Fruit fly (Drosophila melanogaster) whole organism, wandering third instar larva: ENCODE results near the gene dan.

ENCODE experiments used
- CG9705 ChIP-seq: fragments of 200-800 bp; sonication (Bioruptor generic); optimal IDR thresholded peaks from 2 replicates; lab custom pipeline; 2018; ENCODE audit warnings: missing biosample characterization, mild to moderate bottlenecking, missing genetic modification characterization
- CrebA ChIP-seq: fragments of 200-800 bp; sonication (Bioruptor generic); optimal IDR thresholded peaks from 2 replicates; lab custom pipeline; 2016; ENCODE audit warnings: missing biosample characterization, mild to moderate bottlenecking, missing genetic modification characterization, borderline replicate concordance
- Dfd ChIP-seq: fragments of >200 bp; optimal IDR thresholded peaks from 2 replicates; lab custom pipeline; 2017; ENCODE audit warnings: missing biosample characterization, missing genetic modification characterization
- Dif ChIP-seq: fragments of 200-275, 200-300 bp; sonication (Bioruptor generic); optimal IDR thresholded peaks from 2 replicates; lab custom pipeline; 2018; ENCODE audit warnings: missing biosample characterization, missing genetic modification characterization; ENCODE audit not compliant: partially characterized antibody
- GATAd ChIP-seq: sonication (Bioruptor generic); optimal IDR thresholded peaks from 2 replicates; lab custom pipeline; 2016; ENCODE audit warnings: missing biosample characterization, missing genetic modification characterization
- HLH106 ChIP-seq: fragments of 200-800 bp; optimal IDR thresholded peaks from 3 replicates; lab custom pipeline; 2019; ENCODE audit warnings: missing biosample characterization, mild to moderate bottlenecking, missing genetic modification characterization, moderate library complexity
- Hnf4 ChIP-seq: fragments of 200-800 bp; sonication (Bioruptor generic); optimal IDR thresholded peaks from 2 replicates; lab custom pipeline; 2016; ENCODE audit warnings: missing biosample characterization, mild to moderate bottlenecking, missing genetic modification characterization
- Hr83 ChIP-seq: fragments of 200-300 bp; sonication (Bioruptor generic); optimal IDR thresholded peaks from 2 replicates; lab custom pipeline; 2016; ENCODE audit warnings: missing biosample characterization, mild to moderate bottlenecking, missing genetic modification characterization, moderate library complexity; ENCODE audit not compliant: poor library complexity, severe bottlenecking
- Mio ChIP-seq: sonication (Bioruptor generic); optimal IDR thresholded peaks from 2 replicates; lab custom pipeline; 2016; ENCODE audit warnings: missing biosample characterization, missing genetic modification characterization
- N ChIP-seq: fragments of >200 bp; optimal IDR thresholded peaks from 2 replicates; lab custom pipeline; 2018; ENCODE audit warnings: missing biosample characterization, missing external identifiers, missing genetic modification characterization
- OdsH ChIP-seq: fragments of 200-800 bp; sonication (Bioruptor generic); optimal IDR thresholded peaks from 2 replicates; lab custom pipeline; 2016; ENCODE audit warnings: missing biosample characterization, mild to moderate bottlenecking, missing genetic modification characterization
- br ChIP-seq: fragments of 200-800 bp; sonication (Bioruptor generic); optimal IDR thresholded peaks from 2 replicates; lab custom pipeline; 2016; ENCODE audit warnings: missing biosample characterization, missing genetic modification characterization
- brk ChIP-seq: fragments of 200-800 bp; sonication (Bioruptor generic); optimal IDR thresholded peaks from 2 replicates; lab custom pipeline; 2016; ENCODE audit warnings: missing biosample characterization, mild to moderate bottlenecking, missing genetic modification characterization
- dl ChIP-seq, 2 experiments: fragments of 175-275, 200-275 bp in 1 of 2; fragments of 200-275 bp in 1 of 2; sonication (Bioruptor generic); optimal IDR thresholded peaks; lab custom pipeline; 2018; ENCODE audit warnings: mild to moderate bottlenecking in 2 of 2, missing biosample characterization in 2 of 2, missing genetic modification characterization in 2 of 2, moderate library complexity in 2 of 2; ENCODE audit not compliant: partially characterized antibody in 2 of 2, insufficient read depth in 1 of 2
- dmrt93B ChIP-seq: fragments of 200-800 bp; sonication (Bioruptor generic); optimal IDR thresholded peaks from 2 replicates; lab custom pipeline; 2018; ENCODE audit warnings: missing biosample characterization, mild to moderate bottlenecking, missing genetic modification characterization
- dsf ChIP-seq: sonication (Bioruptor generic); optimal IDR thresholded peaks from 2 replicates; lab custom pipeline; 2016; ENCODE audit warnings: missing biosample characterization, missing genetic modification characterization, borderline replicate concordance
- ey ChIP-seq: fragments of 200-800 bp; sonication (Bioruptor generic); optimal IDR thresholded peaks from 2 replicates; lab custom pipeline; 2016; ENCODE audit warnings: missing biosample characterization, missing genetic modification characterization
- foxo ChIP-seq, 2 experiments: fragments of 200-800 bp; sonication (Bioruptor generic); optimal IDR thresholded peaks; 2 replicates in 1 of 2; 3 replicates in 1 of 2; lab custom pipeline; 2016 to 2017; ENCODE audit warnings: missing biosample characterization in 2 of 2, missing genetic modification characterization in 2 of 2
- fru ChIP-seq: fragments of 200-800 bp; sonication (Bioruptor generic); optimal IDR thresholded peaks from 3 replicates; lab custom pipeline; 2016; ENCODE audit warnings: missing biosample characterization, mild to moderate bottlenecking, missing genetic modification characterization
- pan ChIP-seq: fragments of >200 bp; optimal IDR thresholded peaks from 2 replicates; lab custom pipeline; 2017
- psq ChIP-seq: fragments of 200-800 bp; sonication (Bioruptor generic); optimal IDR thresholded peaks from 3 replicates; lab custom pipeline; 2017; ENCODE audit warnings: missing biosample characterization, mild to moderate bottlenecking, missing genetic modification characterization, moderate library complexity
- sage ChIP-seq: fragments of 200-800 bp; sonication (Bioruptor generic); optimal IDR thresholded peaks from 2 replicates; lab custom pipeline; 2016; ENCODE audit warnings: missing biosample characterization, mild to moderate bottlenecking, missing genetic modification characterization
- sv ChIP-seq: fragments of 200-800 bp; sonication (Bioruptor generic); optimal IDR thresholded peaks from 3 replicates; lab custom pipeline; 2016; ENCODE audit warnings: missing biosample characterization, missing genetic modification characterization
- usp ChIP-seq: fragments of >200 bp; optimal IDR thresholded peaks from 2 replicates; lab custom pipeline; 2017; ENCODE audit warnings: missing biosample characterization, missing genetic modification characterization

Gene dan

DNA sequence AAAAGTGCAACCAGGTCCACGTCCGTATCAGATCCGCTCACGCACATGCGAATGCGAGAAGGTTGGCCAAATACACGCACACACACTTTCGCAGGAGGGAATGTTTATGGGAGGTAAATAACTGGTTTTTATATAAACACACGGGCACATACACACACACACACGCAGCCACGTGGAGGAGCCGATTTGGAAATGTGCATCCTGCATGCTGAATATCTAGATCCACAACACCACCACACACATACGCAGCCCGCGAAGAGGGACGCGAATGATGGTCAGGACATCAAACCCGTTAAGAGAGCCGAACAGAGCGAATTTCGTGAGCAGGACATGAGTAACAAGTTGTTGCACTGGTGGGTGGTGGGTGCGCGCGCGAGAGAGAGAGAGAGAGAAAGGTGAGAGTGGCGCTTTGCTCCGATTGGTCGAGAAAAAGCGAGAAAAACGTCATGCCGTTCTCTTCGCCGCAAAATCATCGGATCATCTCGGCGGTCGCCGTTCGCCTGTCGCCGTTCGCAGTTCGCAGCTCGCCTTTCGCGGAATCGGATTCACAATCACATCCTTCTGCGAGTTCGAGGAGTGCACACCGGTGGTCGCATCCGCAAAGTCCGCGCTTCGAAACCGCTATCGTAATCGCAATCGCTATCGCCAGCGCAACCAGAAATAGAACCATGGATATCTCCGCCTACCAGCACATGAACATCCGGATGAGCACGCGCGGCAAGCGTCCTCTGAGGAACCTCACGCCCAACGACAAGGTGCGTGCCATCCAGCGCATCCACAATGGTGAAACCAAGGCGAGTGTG is 46.4 kb upstream of the dan start, which contains the start of gene danr:
Gene danr (plus strand): TSS at position 508 of the 803 bp plus-strand sequence.
- TF ChIP-seq Hr83 (GFP tag; lab: Kevin White, UChicago), result no peak
- TF ChIP-seq dl (GFP tag; optimal IDR thresholded peaks at IDR 0.05; lab: Kevin White, UChicago; ENCODE audit: insufficient read depth in 1 of 2, partially characterized antibody in 2 of 2), result peak; percentile 37 to 73
- TF ChIP-seq Hnf4 (GFP tag; lab: Kevin White, UChicago), result no peak
- TF ChIP-seq brk (GFP tag; lab: Kevin White, UChicago), result no peak
- no peak for TF ChIP-seq CrebA (GFP tag; lab: Kevin White, UChicago)
- TF ChIP-seq N (GFP tag; lab: Kevin White, UChicago), result peak; percentile 48
- TF ChIP-seq Dif, result peak; percentile 68
- no peak for TF ChIP-seq GATAd

DNA sequence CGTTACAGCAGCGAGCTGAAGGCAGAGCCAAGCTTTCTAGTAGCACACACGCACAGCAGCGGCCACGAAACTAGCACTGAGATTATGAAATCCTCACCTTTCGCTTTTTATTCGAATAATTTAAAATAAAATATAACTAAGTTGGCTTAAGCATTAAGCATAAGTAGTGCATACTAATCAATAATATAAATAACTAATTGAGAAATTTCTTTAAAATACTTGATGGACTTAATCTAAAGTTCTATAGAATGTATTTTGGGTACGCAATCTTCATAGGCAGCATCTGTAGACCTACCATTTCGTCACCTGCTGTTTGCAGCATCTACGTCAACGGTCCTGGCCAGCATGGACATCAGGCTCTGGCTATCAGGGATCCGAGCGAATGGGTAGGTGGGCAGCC is 31.8 kb upstream of the dan start:
- TF ChIP-seq CG9705 (GFP tag; lab: Kevin White, UChicago) (no peak), CrebA (GFP tag; lab: Kevin White, UChicago) (no peak), sage (GFP tag; lab: Kevin White, UChicago) (no peak), dsf (no peak), ey (GFP tag; lab: Kevin White, UChicago) (no peak), dl (GFP tag; optimal IDR thresholded peaks at IDR 0.05; lab: Kevin White, UChicago; ENCODE audit: insufficient read depth in 1 of 2, partially characterized antibody in 2 of 2) (no peak), HLH106 (no peak), Hnf4 (GFP tag; lab: Kevin White, UChicago) (no peak), Dfd (GFP tag; lab: Kevin White, UChicago) (no peak), OdsH (GFP tag; lab: Kevin White, UChicago) (no peak), GATAd (no peak), usp (GFP tag; lab: Kevin White, UChicago) (no peak), psq (GFP tag; lab: Kevin White, UChicago) (no peak), br (GFP tag; lab: Kevin White, UChicago) (no peak), Hr83 (GFP tag; lab: Kevin White, UChicago) (no peak), sv (no peak), pan (lab: Kevin White, UChicago) (no peak)

DNA sequence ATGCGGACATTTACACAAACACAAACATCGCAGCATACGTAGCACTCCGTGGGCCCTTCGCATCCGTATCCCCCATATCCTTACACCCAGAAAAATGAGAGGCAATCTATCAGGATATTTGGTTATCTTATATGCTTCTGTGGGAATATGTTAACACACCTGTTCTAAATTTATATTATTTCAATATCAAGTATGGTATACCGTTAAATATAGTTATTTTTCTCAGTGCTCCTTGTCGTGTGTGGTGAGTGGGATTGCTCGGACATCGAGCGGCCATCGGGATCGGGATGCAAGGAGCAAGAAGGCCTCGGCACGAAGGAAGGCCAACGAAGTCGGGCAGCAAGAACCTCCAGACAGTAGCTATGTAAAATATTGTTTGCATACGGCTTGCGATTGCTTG is 22.7 kb upstream of the dan start:
- TF ChIP-seq CrebA (GFP tag; lab: Kevin White, UChicago), result no peak
- no peak for TF ChIP-seq dl (GFP tag; optimal IDR thresholded peaks at IDR 0.05; lab: Kevin White, UChicago; ENCODE audit: insufficient read depth in 1 of 2, partially characterized antibody in 2 of 2)

DNA sequence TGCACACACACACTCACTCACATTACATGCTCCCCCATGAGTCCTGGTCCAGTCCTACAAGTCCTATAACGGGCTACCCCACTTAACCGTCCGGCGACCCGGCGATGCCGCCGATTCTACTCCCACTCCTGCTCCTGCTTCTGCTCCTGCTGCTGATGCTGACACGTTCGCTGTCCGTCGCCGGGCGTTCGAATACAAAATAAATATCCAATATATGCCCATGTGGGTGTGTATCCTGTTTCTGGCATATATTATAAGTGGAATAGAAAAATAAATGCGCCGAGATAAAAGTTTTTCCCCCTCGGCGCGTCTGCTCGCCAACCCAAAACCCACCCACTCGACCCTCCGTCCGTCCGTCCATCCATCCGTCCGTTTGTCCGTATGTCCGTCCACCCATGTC is 17.4 kb upstream of the dan start:
- TF ChIP-seq foxo (GFP tag; optimal IDR thresholded peaks at IDR 0.05; lab: Kevin White, UChicago) (no peak), usp (GFP tag; lab: Kevin White, UChicago) (no peak), dsf (no peak), Mio (GFP tag; lab: Kevin White, UChicago) (no peak), fru (GFP tag; lab: Kevin White, UChicago) (no peak)

DNA sequence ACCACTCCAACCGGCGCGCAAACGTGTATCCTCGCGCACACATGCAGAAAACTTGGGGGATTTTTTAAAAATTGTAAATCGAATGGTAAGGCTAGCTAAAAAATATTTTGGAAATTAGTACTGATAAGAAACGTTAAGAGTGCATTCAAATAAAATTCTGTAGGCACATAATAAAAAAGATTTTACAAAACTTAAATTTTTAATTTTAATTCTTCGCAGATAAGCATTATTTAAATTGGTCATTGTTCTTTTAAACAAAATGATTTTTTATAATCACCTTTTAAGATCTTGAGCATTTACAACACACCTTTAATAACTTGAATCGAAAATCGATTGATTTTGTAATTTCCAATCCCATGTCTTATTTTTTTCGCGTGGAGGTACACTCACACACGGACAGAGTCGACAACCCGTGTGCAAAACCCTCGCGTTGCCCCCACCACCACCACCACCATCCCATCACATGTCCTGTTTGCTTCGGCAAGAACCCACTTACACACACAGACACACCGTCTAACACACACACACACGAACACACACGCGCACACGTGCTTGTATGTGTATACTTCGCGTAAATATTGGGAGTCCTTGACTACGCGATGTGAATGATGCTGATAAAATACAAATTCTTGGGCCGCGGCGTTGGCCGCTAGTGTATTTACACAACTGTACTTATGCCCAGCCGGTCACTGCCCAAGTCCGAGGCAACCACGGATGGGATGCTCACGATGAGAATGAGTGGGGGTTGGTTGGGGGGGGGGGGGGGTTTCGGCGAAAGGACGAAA is 16.6 kb upstream of the dan start:
- TF ChIP-seq foxo (GFP tag; optimal IDR thresholded peaks at IDR 0.05; lab: Kevin White, UChicago) (peak in 1 of 2 experiments; percentile 16), Hr83 (GFP tag; lab: Kevin White, UChicago) (no peak), fru (GFP tag; lab: Kevin White, UChicago) (peak; percentile 21), dmrt93B (GFP tag; lab: Kevin White, UChicago) (no peak)
